Worm (Caenorhabditis elegans) whole organism, dauer: Measurements from ENCODE around the gene W03H9.2.
"Not testable (repeated sequence)": the region's sequence is repeated elsewhere in the genome, so short reads cannot be mapped to it uniquely, and the experiment has no call there.

Experiments used
- unc-62 ChIP-seq: sonication (generic microtip); optimal IDR thresholded peaks from 2 replicates; lab custom pipeline; 2017; ENCODE audit warnings: missing biosample characterization, missing genetic modification reagents, missing genetic modification characterization

W03H9.2 gene

ce11 chrII:14143838-14144268 lies at the start of gene W03H9.2:
W03H9.2 (minus strand) TSS chrII:14143869.
- no peak for TF ChIP-seq unc-62 (GFP tag; lab: Kevin White, UChicago)

- TF ChIP-seq unc-62 (GFP tag; lab: Kevin White, UChicago) = no peak
Observed at ce11 chrII:14187456-14187855, 43.8 kb upstream of the W03H9.2 start.

- no peak for TF ChIP-seq unc-62 (GFP tag; lab: Kevin White, UChicago)
Observed at ce11 chrII:14186937-14187336, 43.3 kb upstream of the W03H9.2 start.

ce11 chrII:14178233-14178969 lies 34.7 kb upstream of the W03H9.2 start, which contains the start of gene efhd-1:
efhd-1 (plus strand) TSS chrII:14178814.
- TF ChIP-seq unc-62 (GFP tag; lab: Kevin White, UChicago) = no peak

ce11 chrII:14176642-14177041 lies 33.0 kb upstream of the W03H9.2 start:
- TF ChIP-seq unc-62 (GFP tag; lab: Kevin White, UChicago) = no peak

ce11 chrII:14175099-14175498 lies 31.4 kb upstream of the W03H9.2 start, which contains the start of gene Y48B6A.5:
Y48B6A.5 (minus strand) TSS chrII:14175199.
- no peak for TF ChIP-seq unc-62 (GFP tag; lab: Kevin White, UChicago)

- TF ChIP-seq unc-62 (GFP tag; lab: Kevin White, UChicago) = no peak
Observed at ce11 chrII:14173176-14173575, 29.5 kb upstream of the W03H9.2 start.

ce11 chrII:14171558-14171957 lies 27.9 kb upstream of the W03H9.2 start, which contains the start of gene eat-2:
eat-2 (minus strand) TSS chrII:14171658.
- no peak for TF ChIP-seq unc-62 (GFP tag; lab: Kevin White, UChicago)

ce11 chrII:14165430-14165929 lies 21.8 kb upstream of the W03H9.2 start:
- no peak for TF ChIP-seq unc-62 (GFP tag; lab: Kevin White, UChicago)

ce11 chrII:14155259-14156023 lies 11.8 kb upstream of the W03H9.2 start, which contains the start of the genes rpl-43 and xrn-2:
rpl-43 (plus strand) TSS chrII:14155294.
xrn-2 (plus strand) TSS chrII:14155768.
- no peak for TF ChIP-seq unc-62 (GFP tag; lab: Kevin White, UChicago)

ce11 chrII:14154357-14154756 lies 10.7 kb upstream of the W03H9.2 start, which contains the start of gene Y48B6A.1:
Y48B6A.1 (minus strand) TSS chrII:14154373.
- no peak for TF ChIP-seq unc-62 (GFP tag; lab: Kevin White, UChicago)

- no peak for TF ChIP-seq unc-62 (GFP tag; lab: Kevin White, UChicago)
Observed at ce11 chrII:14152274-14152673, 8.6 kb upstream of the W03H9.2 start.

- no peak for TF ChIP-seq unc-62 (GFP tag; lab: Kevin White, UChicago)
Observed at ce11 chrII:14150031-14150430, 6.4 kb upstream of the W03H9.2 start, which contains the start of gene W03H9.1. W03H9.1 (minus strand) TSS chrII:14150131.

ce11 chrII:14142098-14142554 lies 1.5 kb downstream of the W03H9.2 start, which contains the start of gene cacn-1:
cacn-1 (minus strand) TSS chrII:14142148.
- TF ChIP-seq unc-62 (GFP tag; lab: Kevin White, UChicago) = not testable (repeated sequence)

ce11 chrII:14138849-14139419 lies 4.7 kb downstream of the W03H9.2 start:
- TF ChIP-seq unc-62 (GFP tag; lab: Kevin White, UChicago) = no peak
